Worm (Caenorhabditis elegans) whole organism, L4 larva: ENCODE data around the gene add-2.

ENCODE experiments used
- F10B5.3 ChIP-seq: sonication (generic microtip); optimal IDR thresholded peaks from 2 replicates; lab custom pipeline; 2016; ENCODE audit warnings: mild to moderate bottlenecking, missing genetic modification characterization, missing compliant biosample characterization
- F44E2.7 ChIP-seq: fragments of 200-800 bp; sonication (Bioruptor generic); IDR thresholded peaks from 2 replicates; pipeline ENCODE4 v2.1.2; 2022; ENCODE audit warnings: missing genetic modification characterization, missing compliant biosample characterization
- F49E8.2 ChIP-seq: sonication (generic microtip); optimal IDR thresholded peaks from 2 replicates; lab custom pipeline; 2016; ENCODE audit warnings: missing compliant biosample characterization, mild to moderate bottlenecking, missing genetic modification characterization, borderline replicate concordance
- T20F7.1 ChIP-seq: fragments of 200-800 bp; sonication (Bioruptor generic); optimal IDR thresholded peaks from 2 replicates; lab custom pipeline; 2018; ENCODE audit warnings: mild to moderate bottlenecking, missing genetic modification characterization, missing compliant biosample characterization
- T26A8.4 ChIP-seq: fragments of 200-800 bp; sonication (Bioruptor generic); IDR thresholded peaks from 2 replicates; pipeline ENCODE4 v1.3.6; 2022; ENCODE audit warnings: missing genetic modification characterization, missing compliant biosample characterization
- Y5F2A.4 ChIP-seq: fragments of 200-800 bp; sonication (Bioruptor generic); optimal IDR thresholded peaks from 2 replicates; lab custom pipeline; 2018; ENCODE audit warnings: mild to moderate bottlenecking, missing genetic modification characterization, missing compliant biosample characterization
- aly-2 ChIP-seq: sonication (generic microtip); optimal IDR thresholded peaks from 2 replicates; lab custom pipeline; 2018; ENCODE audit warnings: missing biosample characterization, missing genetic modification characterization
- attf-4 ChIP-seq: sonication (generic microtip); optimal IDR thresholded peaks from 3 replicates; lab custom pipeline; 2017; ENCODE audit warnings: missing biosample characterization, missing genetic modification characterization
- ceh-28 ChIP-seq: fragments of 150-350 bp; optimal IDR thresholded peaks from 2 replicates; lab custom pipeline; 2014; ENCODE audit warnings: missing biosample characterization, missing genetic modification reagents, missing genetic modification characterization
- ceh-44 ChIP-seq: fragments of 200-800 bp; sonication (Bioruptor generic); IDR thresholded peaks from 2 replicates; pipeline ENCODE4 v1.3.6; 2022; ENCODE audit warnings: missing genetic modification reagents, missing genetic modification characterization, missing compliant biosample characterization
- ceh-82 ChIP-seq: sonication (generic microtip); optimal IDR thresholded peaks from 2 replicates; lab custom pipeline; 2017; ENCODE audit warnings: missing biosample characterization, missing genetic modification characterization
- cey-2 ChIP-seq: sonication (generic microtip); optimal IDR thresholded peaks from 3 replicates; lab custom pipeline; 2017; ENCODE audit warnings: missing genetic modification characterization, mild to moderate bottlenecking, missing compliant biosample characterization, antibody characterized with exemption, borderline replicate concordance; ENCODE audit not compliant: insufficient read depth
- daf-16 ChIP-seq, 3 experiments: sonication (generic microtip); optimal IDR thresholded peaks; 2 replicates each; lab custom pipeline; 2016 to 2017; ENCODE audit warnings: missing genetic modification characterization in 3 of 3, missing genetic modification reagents in 3 of 3, mild to moderate bottlenecking in 2 of 3, missing compliant biosample characterization in 2 of 3, missing biosample characterization in 1 of 3, moderate library complexity in 1 of 3
- daf-8 ChIP-seq: fragments of 200-800 bp; sonication (Bioruptor generic); IDR thresholded peaks from 2 replicates; pipeline ENCODE4 v1.3.6; 2022; ENCODE audit warnings: missing genetic modification characterization, missing compliant biosample characterization
- dmd-6 ChIP-seq: fragments of 200-800 bp; sonication (Bioruptor generic); IDR thresholded peaks from 2 replicates; pipeline ENCODE4 v1.3.6; 2022; ENCODE audit warnings: missing genetic modification reagents, missing genetic modification characterization, missing compliant biosample characterization
- dmd-9 ChIP-seq: fragments of 200-800 bp; sonication (Bioruptor generic); IDR thresholded peaks from 2 replicates; pipeline ENCODE4 v1.3.6; 2022; ENCODE audit warnings: missing genetic modification reagents, missing genetic modification characterization, missing compliant biosample characterization
- dpl-1 ChIP-seq: fragments of 150-350 bp; optimal IDR thresholded peaks from 2 replicates; lab custom pipeline; 2014; ENCODE audit warnings: missing biosample characterization, missing genetic modification reagents, missing genetic modification characterization
- egl-27 ChIP-seq: sonication (generic microtip); optimal IDR thresholded peaks from 3 replicates; lab custom pipeline; 2017; ENCODE audit warnings: missing biosample characterization, missing genetic modification reagents, missing genetic modification characterization
- egl-43 ChIP-seq: fragments of 200-800 bp; sonication (Bioruptor generic); IDR thresholded peaks from 2 replicates; pipeline ENCODE4 v1.3.6; 2022; ENCODE audit warnings: missing genetic modification reagents, missing genetic modification characterization, missing compliant biosample characterization
- fos-1 ChIP-seq: fragments of 150-350 bp; optimal IDR thresholded peaks from 2 replicates; lab custom pipeline; 2014; ENCODE audit warnings: missing biosample characterization, missing genetic modification characterization
- gei-8 ChIP-seq: fragments of 200-800 bp; sonication (Bioruptor generic); optimal IDR thresholded peaks from 2 replicates; lab custom pipeline; 2018; ENCODE audit warnings: mild to moderate bottlenecking, missing genetic modification characterization, missing compliant biosample characterization
- hif-1 ChIP-seq, 2 experiments: sonication (generic microtip); optimal IDR thresholded peaks; 2 replicates each; lab custom pipeline; 2016 to 2017; ENCODE audit warnings: missing compliant biosample characterization in 2 of 2, missing genetic modification characterization in 2 of 2, missing genetic modification reagents in 2 of 2, missing genotype in 2 of 2, mild to moderate bottlenecking in 1 of 2
- hlh-30 ChIP-seq: sonication (generic microtip); optimal IDR thresholded peaks from 2 replicates; lab custom pipeline; 2017; ENCODE audit warnings: antibody characterized with exemption, mild to moderate bottlenecking, missing genetic modification characterization, missing compliant biosample characterization; ENCODE audit not compliant: insufficient read depth
- hmg-1.1 ChIP-seq: fragments of 200-800 bp; sonication (Bioruptor generic); IDR thresholded peaks from 2 replicates; pipeline ENCODE4 v1.3.6; 2022; ENCODE audit warnings: missing genetic modification reagents, missing genetic modification characterization, missing compliant biosample characterization
- jun-1 ChIP-seq: fragments of 150-350 bp; optimal IDR thresholded peaks from 2 replicates; lab custom pipeline; 2014; ENCODE audit warnings: missing biosample characterization, missing genetic modification reagents, missing genetic modification characterization
- lin-38 ChIP-seq: fragments of 200-800 bp; sonication (Bioruptor generic); IDR thresholded peaks from 2 replicates; pipeline ENCODE4 v1.3.6; 2022; ENCODE audit warnings: missing genetic modification reagents, missing genetic modification characterization, missing compliant biosample characterization
- lir-3 ChIP-seq: sonication (generic microtip); optimal IDR thresholded peaks from 2 replicates; lab custom pipeline; 2016; ENCODE audit warnings: mild to moderate bottlenecking, missing genetic modification characterization, missing compliant biosample characterization
- madf-5 ChIP-seq, 2 experiments: fragments of 200-800 bp; sonication (Bioruptor generic); IDR thresholded peaks; 2 replicates each; pipeline ENCODE4 v1.3.6; 2022; ENCODE audit warnings: missing compliant biosample characterization in 2 of 2, missing genetic modification characterization in 2 of 2
- madf-9 ChIP-seq: fragments of 200-800 bp; sonication (Bioruptor generic); conservative IDR thresholded peaks from 2 replicates; pipeline ENCODE4 v1.3.6; 2022; ENCODE audit warnings: missing genetic modification reagents, missing genetic modification characterization, missing compliant biosample characterization
- mdl-1 ChIP-seq, 2 experiments: fragments of 150-350 bp in 1 of 2; sonication (generic microtip) in 1 of 2; optimal IDR thresholded peaks; 2 replicates each; lab custom pipeline; 2014 to 2017; ENCODE audit warnings: missing biosample characterization in 2 of 2, missing genetic modification characterization in 2 of 2
- mdt-29 ChIP-seq: fragments of 200-800 bp; sonication (Bioruptor generic); IDR thresholded peaks from 2 replicates; pipeline ENCODE4 v1.3.6; 2022; ENCODE audit warnings: missing genetic modification reagents, missing genetic modification characterization, missing compliant biosample characterization
- mxl-3 ChIP-seq: fragments of 200-800 bp; sonication (Bioruptor generic); optimal IDR thresholded peaks from 2 replicates; lab custom pipeline; 2018; ENCODE audit warnings: mild to moderate bottlenecking, missing genetic modification characterization, missing compliant biosample characterization
- nhr-10 ChIP-seq: fragments of 150-350 bp; optimal IDR thresholded peaks from 2 replicates; lab custom pipeline; 2014; ENCODE audit warnings: missing biosample characterization, missing genetic modification characterization
- nhr-102 ChIP-seq: sonication (generic microtip); optimal IDR thresholded peaks from 2 replicates; lab custom pipeline; 2016; ENCODE audit warnings: mild to moderate bottlenecking, missing genetic modification characterization, moderate library complexity, missing compliant biosample characterization
- nhr-11 ChIP-seq: fragments of 150-350 bp; optimal IDR thresholded peaks from 2 replicates; lab custom pipeline; 2014; ENCODE audit warnings: missing biosample characterization, missing genetic modification characterization
- nhr-237 ChIP-seq: sonication (generic microtip); optimal IDR thresholded peaks from 2 replicates; lab custom pipeline; 2017; ENCODE audit warnings: missing biosample characterization, missing genetic modification characterization
- nhr-28 ChIP-seq: fragments of 150-350 bp; optimal IDR thresholded peaks from 2 replicates; lab custom pipeline; 2014; ENCODE audit warnings: missing biosample characterization, missing genetic modification characterization
- nhr-42 ChIP-seq: fragments of 200-800 bp; sonication (Bioruptor generic); IDR thresholded peaks from 2 replicates; pipeline ENCODE4 v1.3.6; 2022; ENCODE audit warnings: missing genetic modification characterization, missing compliant biosample characterization
- nhr-6 ChIP-seq: fragments of 150-350 bp; optimal IDR thresholded peaks from 2 replicates; lab custom pipeline; 2014; ENCODE audit warnings: missing biosample characterization, missing genetic modification characterization
- nhr-77 ChIP-seq: fragments of 150-350 bp; optimal IDR thresholded peaks from 2 replicates; lab custom pipeline; 2014; ENCODE audit warnings: missing biosample characterization, missing genetic modification characterization
- pha-4 ChIP-seq, 2 experiments: fragments of 150-350 bp in 1 of 2; fragments of 200-800 bp in 1 of 2; sonication (Bioruptor generic) in 1 of 2; IDR thresholded peaks in 1 of 2; optimal IDR thresholded peaks in 1 of 2; 2 replicates each; pipeline versions ENCODE4 v1.3.6 to Lab custom; 2014 to 2022; ENCODE audit warnings: missing genetic modification characterization in 2 of 2, missing genetic modification reagents in 2 of 2, missing biosample characterization in 1 of 2, missing compliant biosample characterization in 1 of 2
- php-3 ChIP-seq: fragments of 200-800 bp; sonication (Bioruptor generic); IDR thresholded peaks from 2 replicates; pipeline ENCODE4 v1.3.6; 2022; ENCODE audit warnings: missing genetic modification reagents, missing genetic modification characterization, missing compliant biosample characterization
- pqm-1 ChIP-seq: sonication (generic microtip); optimal IDR thresholded peaks from 2 replicates; lab custom pipeline; 2017; ENCODE audit warnings: missing biosample characterization, missing genetic modification characterization
- sdz-12 ChIP-seq: fragments of 200-800 bp; sonication (Bioruptor generic); optimal IDR thresholded peaks from 2 replicates; lab custom pipeline; 2018; ENCODE audit warnings: mild to moderate bottlenecking, missing genetic modification characterization, missing compliant biosample characterization
- snpc-1.2 ChIP-seq: fragments of 200-800 bp; sonication (Bioruptor generic); IDR thresholded peaks from 2 replicates; pipeline ENCODE4 v1.3.6; 2022; ENCODE audit warnings: missing genetic modification reagents, missing genetic modification characterization, missing compliant biosample characterization
- snpc-4 ChIP-seq: fragments of 150-350 bp; optimal IDR thresholded peaks from 2 replicates; lab custom pipeline; 2014; ENCODE audit warnings: missing biosample characterization, missing genetic modification characterization
- spr-1 ChIP-seq: sonication (generic microtip); optimal IDR thresholded peaks from 2 replicates; lab custom pipeline; 2016; ENCODE audit warnings: mild to moderate bottlenecking, missing genetic modification characterization, missing compliant biosample characterization
- tag-97 ChIP-seq: fragments of 200-800 bp; sonication (Bioruptor generic); IDR thresholded peaks from 2 replicates; pipeline ENCODE4 v1.3.6; 2022; ENCODE audit warnings: missing genetic modification characterization, missing compliant biosample characterization
- unc-130 ChIP-seq: sonication (generic microtip); optimal IDR thresholded peaks from 2 replicates; lab custom pipeline; 2016; ENCODE audit warnings: missing genetic modification reagents, missing genetic modification characterization, missing compliant biosample characterization
- vab-7 ChIP-seq: fragments of 200-800 bp; sonication (Bioruptor generic); IDR thresholded peaks from 2 replicates; pipeline ENCODE4 v1.3.6; 2022; ENCODE audit warnings: missing genetic modification reagents, missing genetic modification characterization, missing compliant biosample characterization
- zip-2 ChIP-seq: fragments of 150-350 bp; optimal IDR thresholded peaks from 2 replicates; lab custom pipeline; 2014; ENCODE audit warnings: missing biosample characterization, missing genetic modification characterization

Gene add-2

ce11 chrV:11976734-11977133 lies 36.5 kb downstream of the add-2 start (continued):
- TF ChIP-seq hif-1 (tag; optimal IDR thresholded peaks at IDR 0.05; lab: Kevin White, UChicago) (no peak), T26A8.4 (GFP tag; lab: Robert Waterston, UW) (no peak), F10B5.3 (tag; lab: Kevin White, UChicago) (no peak), ceh-28 (no peak), spr-1 (tag; lab: Kevin White, UChicago) (no peak), nhr-77 (tag; lab: Kevin White, UChicago) (peak; percentile 86), F44E2.7 (GFP tag; lab: Robert Waterston, UW) (no peak), mdt-29 (GFP tag; lab: Robert Waterston, UW) (no peak), mdl-1 (tag; optimal IDR thresholded peaks at IDR 0.05; lab: Kevin White, UChicago) (no peak), F49E8.2 (tag; lab: Kevin White, UChicago) (no peak), egl-43 (no peak), unc-130 (no peak), snpc-1.2 (GFP tag; lab: Robert Waterston, UW) (no peak), zip-2 (tag; lab: Kevin White, UChicago) (no peak), egl-27 (no peak), ceh-82 (tag; lab: Kevin White, UChicago) (no peak), aly-2 (tag; lab: Kevin White, UChicago) (no peak), attf-4 (tag; lab: Kevin White, UChicago) (no peak), cey-2 (tag; lab: Kevin White, UChicago) (no peak), nhr-102 (tag; lab: Kevin White, UChicago) (no peak), daf-8 (GFP tag; lab: Robert Waterston, UW) (no peak), madf-5 (GFP tag; IDR thresholded peaks at IDR 0.05; lab: Robert Waterston, UW) (no peak), hlh-30 (no peak), Y5F2A.4 (no peak), daf-16 (GFP tag; optimal IDR thresholded peaks at IDR 0.05; lab: Kevin White, UChicago) (no peak), daf-16 (tag; optimal IDR thresholded peaks at IDR 0.05; lab: Kevin White, UChicago) (peak; percentile 39), sdz-12 (GFP tag; lab: Kevin White, UChicago) (no peak), pha-4 (GFP tag; IDR thresholded peaks at IDR 0.05; lab: Robert Waterston, UW) (no peak), pha-4 (tag; optimal IDR thresholded peaks at IDR 0.05; lab: Kevin White, UChicago) (no peak), lir-3 (tag; lab: Kevin White, UChicago) (no peak), lin-38 (GFP tag; lab: Robert Waterston, UW) (no peak), jun-1 (tag; lab: Kevin White, UChicago) (no peak), vab-7 (GFP tag; lab: Robert Waterston, UW) (no peak), nhr-42 (GFP tag; lab: Robert Waterston, UW) (no peak), nhr-237 (tag; lab: Kevin White, UChicago) (no peak), dmd-6 (GFP tag; lab: Robert Waterston, UW) (peak; percentile 80), nhr-10 (tag; lab: Kevin White, UChicago) (peak; percentile 27), tag-97 (GFP tag; lab: Robert Waterston, UW) (no peak), pqm-1 (tag; lab: Kevin White, UChicago) (peak; percentile 34), dmd-9 (GFP tag; lab: Robert Waterston, UW) (no peak), mxl-3 (GFP tag; lab: Kevin White, UChicago) (no peak), snpc-4 (tag; lab: Kevin White, UChicago) (no peak), php-3 (GFP tag; lab: Robert Waterston, UW) (no peak), madf-9 (GFP tag; lab: Robert Waterston, UW) (no peak), dpl-1 (GFP tag; lab: Kevin White, UChicago) (no peak), ceh-44 (GFP tag; lab: Robert Waterston, UW) (no peak), T20F7.1 (peak; percentile 56), nhr-6 (tag; lab: Kevin White, UChicago) (no peak), gei-8 (GFP tag; lab: Kevin White, UChicago) (no peak), fos-1 (tag; lab: Kevin White, UChicago) (no peak), nhr-28 (tag; lab: Kevin White, UChicago) (peak; percentile 77), hmg-1.1 (GFP tag; lab: Robert Waterston, UW) (no peak), nhr-11 (tag; lab: Kevin White, UChicago) (no peak)
